Worm (Caenorhabditis elegans): ENCODE results near the gene mcu-1.

- TF ChIP-seq ztf-29 (GFP tag; IDR thresholded peaks at IDR 0.05) (no peak), klf-2 (GFP tag; conservative IDR thresholded peaks at IDR 0.05) (no peak), T22C8.4 (GFP tag; IDR thresholded peaks at IDR 0.05) (no peak)
These were observed 43.8 kb downstream of the mcu-1 start, which contains the start of gene nspb-6 for ce11 chrIV:5895190-5895589.
